Fruit fly (Drosophila melanogaster) whole organism, embryonic: ENCODE measurements around the gene CG4404.
A peak's percentile ranks its signal among the peaks of the same experiment; 100 is the strongest.

ENCODE experiments used
- CG10321 ChIP-seq: fragments of 200-800 bp; sonication (Bioruptor generic); IDR thresholded peaks from 2 replicates; pipeline ENCODE4 v1.3.6; 2022; ENCODE audit warnings: missing biosample characterization, missing genetic modification characterization
- CG13123 ChIP-seq: fragments of 200-800 bp; sonication (Bioruptor generic); optimal IDR thresholded peaks from 2 replicates; lab custom pipeline; 2016; ENCODE audit warnings: missing biosample characterization, missing genetic modification characterization
- CG14014 ChIP-seq: fragments of 200-800 bp; sonication (Bioruptor generic); IDR thresholded peaks from 2 replicates; pipeline ENCODE4 v1.3.6; 2022; ENCODE audit warnings: missing biosample characterization, missing genetic modification characterization
- CG15073 ChIP-seq: fragments of 200-800 bp; sonication (Bioruptor generic); optimal IDR thresholded peaks from 2 replicates; lab custom pipeline; 2016; ENCODE audit warnings: missing biosample characterization, missing genetic modification characterization
- CG15269 ChIP-seq: fragments of 200-800 bp; sonication (Bioruptor generic); optimal IDR thresholded peaks from 2 replicates; lab custom pipeline; 2018; ENCODE audit warnings: missing biosample characterization, mild to moderate bottlenecking, missing genetic modification characterization, moderate library complexity
- CG1602 ChIP-seq: fragments of 200-800 bp; sonication (Bioruptor generic); optimal IDR thresholded peaks from 3 replicates; lab custom pipeline; 2016; ENCODE audit warnings: missing biosample characterization, missing genetic modification characterization
- CG17359 ChIP-seq: fragments of 200-800 bp; sonication (Bioruptor generic); optimal IDR thresholded peaks from 3 replicates; lab custom pipeline; 2018; ENCODE audit warnings: missing biosample characterization, mild to moderate bottlenecking, missing genetic modification characterization, moderate library complexity
- CG17802 ChIP-seq: fragments of 200-800 bp; sonication (Bioruptor generic); optimal IDR thresholded peaks from 2 replicates; lab custom pipeline; 2018; ENCODE audit warnings: missing biosample characterization, mild to moderate bottlenecking, missing genetic modification characterization, moderate library complexity
- CG17829 ChIP-seq: fragments of 200-800 bp; optimal IDR thresholded peaks from 2 replicates; lab custom pipeline; 2019; ENCODE audit warnings: missing biosample characterization, mild to moderate bottlenecking, missing genetic modification characterization, moderate library complexity
- CG18262 ChIP-seq: fragments of 200-800 bp; optimal IDR thresholded peaks from 3 replicates; lab custom pipeline; 2019; ENCODE audit warnings: missing biosample characterization, mild to moderate bottlenecking, missing genetic modification characterization, moderate library complexity
- CG18764 ChIP-seq: fragments of 200-800 bp; sonication (Bioruptor generic); optimal IDR thresholded peaks from 3 replicates; lab custom pipeline; 2016; ENCODE audit warnings: missing biosample characterization, missing genetic modification characterization
- CG2678 ChIP-seq: fragments of 200-800 bp; sonication (Bioruptor generic); optimal IDR thresholded peaks from 3 replicates; lab custom pipeline; 2019; ENCODE audit warnings: missing biosample characterization, mild to moderate bottlenecking, missing genetic modification characterization, moderate library complexity
- CG3065 ChIP-seq: fragments of 200-800 bp; sonication (Bioruptor generic); optimal IDR thresholded peaks from 2 replicates; lab custom pipeline; 2016; ENCODE audit warnings: missing biosample characterization, missing genetic modification characterization
- CG3163 ChIP-seq: fragments of 200-800 bp; sonication (Bioruptor generic); optimal IDR thresholded peaks from 3 replicates; lab custom pipeline; 2016; ENCODE audit warnings: missing biosample characterization, missing genetic modification characterization
- CG4617 ChIP-seq: fragments of 200-800 bp; sonication (Bioruptor generic); optimal IDR thresholded peaks from 3 replicates; lab custom pipeline; 2016; ENCODE audit warnings: missing biosample characterization, missing genetic modification characterization, borderline replicate concordance
- CG4730 ChIP-seq: fragments of 200-800 bp; sonication (Bioruptor generic); IDR thresholded peaks from 2 replicates; pipeline ENCODE4 v1.3.6; 2022; ENCODE audit warnings: missing biosample characterization, missing genetic modification characterization
- CG5245 ChIP-seq: fragments of 200-800 bp; sonication (Bioruptor generic); optimal IDR thresholded peaks from 3 replicates; lab custom pipeline; 2016; ENCODE audit warnings: missing biosample characterization, missing genetic modification characterization
- CG6175 ChIP-seq: fragments of 200-800 bp; sonication (Bioruptor generic); IDR thresholded peaks from 3 replicates; pipeline ENCODE4 v1.3.6; 2022; ENCODE audit warnings: missing biosample characterization, missing genetic modification characterization
- CG6683 ChIP-seq: fragments of 200-800 bp; sonication (Bioruptor generic); optimal IDR thresholded peaks from 2 replicates; lab custom pipeline; 2017; ENCODE audit warnings: missing biosample characterization, mild to moderate bottlenecking, missing genetic modification characterization, missing genetic modification reagents
- CG7271 ChIP-seq: fragments of 200-800 bp; sonication (Bioruptor generic); optimal IDR thresholded peaks from 2 replicates; lab custom pipeline; 2018; ENCODE audit warnings: missing biosample characterization, mild to moderate bottlenecking, missing genetic modification characterization, moderate library complexity
- CrebB ChIP-seq: fragments of 200-800 bp; sonication (Bioruptor generic); optimal IDR thresholded peaks from 3 replicates; lab custom pipeline; 2018; ENCODE audit warnings: missing biosample characterization, mild to moderate bottlenecking, missing genetic modification characterization
- Dp ChIP-seq: fragments of 200-800 bp; sonication (Bioruptor generic); optimal IDR thresholded peaks from 2 replicates; lab custom pipeline; 2018; ENCODE audit warnings: missing biosample characterization, mild to moderate bottlenecking, missing genetic modification characterization, moderate library complexity
- Dref ChIP-seq: fragments of 200-800 bp; sonication (Bioruptor generic); IDR thresholded peaks from 2 replicates; pipeline ENCODE4 v1.3.6; 2022; ENCODE audit warnings: missing biosample characterization, missing genetic modification characterization
- E2f2 ChIP-seq: fragments of 200-800 bp; sonication (Bioruptor generic); IDR thresholded peaks from 2 replicates; pipeline ENCODE4 v1.3.6; 2022; ENCODE audit warnings: missing biosample characterization, missing genetic modification characterization
- Lhr ChIP-seq: fragments of 200-800 bp; sonication (Bioruptor generic); optimal IDR thresholded peaks from 3 replicates; lab custom pipeline; 2017; ENCODE audit warnings: mild to moderate bottlenecking, missing biosample characterization, missing genetic modification reagents, missing genetic modification characterization
- Mad ChIP-seq: fragments of 200-800 bp; sonication (Bioruptor generic); optimal IDR thresholded peaks from 2 replicates; lab custom pipeline; 2016; ENCODE audit warnings: missing biosample characterization, missing genetic modification characterization
- NC2β ChIP-seq: fragments of 200-800 bp; sonication (Bioruptor generic); optimal IDR thresholded peaks from 2 replicates; lab custom pipeline; 2016; ENCODE audit warnings: missing biosample characterization, missing genetic modification characterization
- Scr ChIP-seq: fragments of 200-800 bp; sonication (Bioruptor generic); IDR thresholded peaks from 2 replicates; pipeline ENCODE4 v1.3.6; 2022; ENCODE audit warnings: missing biosample characterization, missing genetic modification characterization; ENCODE audit not compliant: partially characterized antibody
- Stat92E ChIP-seq, 3 experiments: fragments of >200 bp in 2 of 3; fragments of 200-800 bp in 1 of 3; sonication (Bioruptor generic) in 1 of 3; optimal IDR thresholded peaks; 2 replicates each; lab custom pipeline; 2017 to 2019; ENCODE audit warnings: missing biosample characterization in 3 of 3, missing genetic modification characterization in 3 of 3, mild to moderate bottlenecking in 1 of 3, moderate library complexity in 1 of 3
- YL-1 ChIP-seq: fragments of 200-800 bp; sonication (Bioruptor generic); optimal IDR thresholded peaks from 3 replicates; lab custom pipeline; 2017; ENCODE audit warnings: missing biosample characterization, mild to moderate bottlenecking, missing genetic modification characterization
- ab ChIP-seq: fragments of 200-800 bp; sonication (Bioruptor generic); optimal IDR thresholded peaks from 2 replicates; lab custom pipeline; 2016; ENCODE audit warnings: missing biosample characterization, missing genetic modification characterization
- az2 ChIP-seq: fragments of 200-800 bp; sonication (Bioruptor generic); optimal IDR thresholded peaks from 3 replicates; lab custom pipeline; 2016; ENCODE audit warnings: missing biosample characterization, missing genetic modification characterization
- br ChIP-seq: fragments of >200 bp; optimal IDR thresholded peaks from 2 replicates; lab custom pipeline; 2017
- crol ChIP-seq: fragments of 200-800 bp; sonication (Bioruptor generic); IDR thresholded peaks from 2 replicates; pipeline ENCODE4 v1.3.6; 2022; ENCODE audit warnings: missing biosample characterization, missing genetic modification characterization
- cwo ChIP-seq: fragments of 200-800 bp; sonication (Bioruptor generic); optimal IDR thresholded peaks from 3 replicates; lab custom pipeline; 2017; ENCODE audit warnings: missing biosample characterization, missing genetic modification characterization, mild to moderate bottlenecking, moderate library complexity, missing genetic modification reagents
- danr ChIP-seq: fragments of 200-800 bp; sonication (Bioruptor generic); IDR thresholded peaks from 2 replicates; pipeline ENCODE4 v1.3.6; 2022; ENCODE audit warnings: missing biosample characterization, missing genetic modification characterization
- gsb ChIP-seq: fragments of 200-800 bp; sonication (Bioruptor generic); IDR thresholded peaks from 2 replicates; pipeline ENCODE4 v1.3.6; 2022; ENCODE audit warnings: missing biosample characterization, missing genetic modification characterization
- hb ChIP-seq: fragments of 200-800 bp; sonication (Bioruptor generic); IDR thresholded peaks from 3 replicates; pipeline ENCODE4 v1.3.6; 2022; ENCODE audit warnings: missing biosample characterization, missing genetic modification characterization; ENCODE audit not compliant: partially characterized antibody
- her ChIP-seq: fragments of 200-800 bp; sonication (Bioruptor generic); optimal IDR thresholded peaks from 2 replicates; lab custom pipeline; 2016; ENCODE audit warnings: missing biosample characterization, missing genetic modification characterization
- mld ChIP-seq: fragments of 200-800 bp; sonication (Bioruptor generic); IDR thresholded peaks from 3 replicates; pipeline ENCODE4 v1.3.6; 2022; ENCODE audit warnings: missing biosample characterization, missing genetic modification characterization; ENCODE audit not compliant: partially characterized antibody
- nerfin-2 ChIP-seq: fragments of 200-800 bp; sonication (Bioruptor generic); IDR thresholded peaks from 2 replicates; pipeline ENCODE4 v1.3.6; 2022; ENCODE audit warnings: missing biosample characterization, missing genetic modification characterization; ENCODE audit not compliant: partially characterized antibody
- onecut ChIP-seq: fragments of 200-800 bp; sonication (Bioruptor generic); IDR thresholded peaks from 2 replicates; pipeline ENCODE4 v1.3.6; 2022; ENCODE audit warnings: missing biosample characterization, missing genetic modification characterization
- pzg ChIP-seq: fragments of 200-800 bp; sonication (Bioruptor generic); optimal IDR thresholded peaks from 3 replicates; lab custom pipeline; 2018; ENCODE audit warnings: missing biosample characterization, mild to moderate bottlenecking, missing genetic modification characterization, moderate library complexity
- ro ChIP-seq: fragments of 200-800 bp; sonication (Bioruptor generic); IDR thresholded peaks from 2 replicates; pipeline ENCODE4 v1.3.6; 2022; ENCODE audit warnings: missing biosample characterization, missing genetic modification characterization
- salm ChIP-seq: fragments of 200-800 bp; sonication (Bioruptor generic); optimal IDR thresholded peaks from 2 replicates; lab custom pipeline; 2018; ENCODE audit warnings: missing biosample characterization, mild to moderate bottlenecking, missing genetic modification characterization
- seq ChIP-seq: fragments of 200-800 bp; sonication (Bioruptor generic); IDR thresholded peaks from 2 replicates; pipeline ENCODE4 v1.3.6; 2022; ENCODE audit warnings: missing biosample characterization, missing genetic modification characterization
- slbo ChIP-seq: fragments of 200-800 bp; sonication (Bioruptor generic); IDR thresholded peaks from 2 replicates; pipeline ENCODE4 v1.3.6; 2022; ENCODE audit warnings: missing biosample characterization, missing genetic modification characterization
- ttk ChIP-seq: fragments of 200-800 bp; sonication (Bioruptor generic); IDR thresholded peaks from 2 replicates; pipeline ENCODE4 v2.1.2; 2022; ENCODE audit warnings: missing biosample characterization, missing genetic modification characterization
- unc-4 ChIP-seq: fragments of 200-800 bp; sonication (Bioruptor generic); IDR thresholded peaks from 2 replicates; pipeline ENCODE4 v1.3.6; 2022; ENCODE audit warnings: missing biosample characterization, missing genetic modification characterization; ENCODE audit not compliant: partially characterized antibody
- zen ChIP-seq: fragments of 200-800 bp; sonication (Bioruptor generic); optimal IDR thresholded peaks from 3 replicates; lab custom pipeline; 2018; ENCODE audit warnings: missing biosample characterization, mild to moderate bottlenecking, missing genetic modification characterization, moderate library complexity
- zfh1 ChIP-seq: fragments of 200-800 bp; sonication (Bioruptor generic); IDR thresholded peaks from 3 replicates; pipeline ENCODE4 v1.3.6; 2022; ENCODE audit warnings: missing biosample characterization, missing genetic modification characterization

The CG4404 gene

DNA sequence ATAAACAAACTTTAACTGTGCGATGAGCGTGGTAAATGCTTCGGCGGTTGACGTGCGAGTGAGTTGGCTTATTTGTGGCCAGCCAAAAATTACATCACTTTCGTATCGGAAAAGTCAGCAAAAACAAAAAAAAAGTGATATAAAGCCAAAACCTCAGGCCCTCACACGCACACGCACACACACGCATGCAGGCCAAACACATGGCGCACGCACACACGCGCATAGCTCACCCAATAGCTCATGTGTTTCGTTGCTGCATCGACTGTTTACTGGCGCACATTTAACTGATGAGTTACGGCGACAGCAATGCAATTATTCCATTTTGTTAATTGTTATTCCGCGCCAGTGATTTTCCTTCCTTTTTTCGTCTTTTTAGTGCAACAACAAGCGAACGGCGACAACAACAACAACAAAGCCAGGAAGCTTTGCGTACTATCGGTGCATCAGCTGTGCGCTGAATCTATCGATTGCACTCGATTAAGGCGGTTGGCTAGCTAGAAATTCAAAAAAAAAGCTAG lies 2.7 kb downstream of the CG4404 start, which contains the start of gene Flad1 (continued):
- no peak for TF ChIP-seq CG13123
- TF ChIP-seq ro (GFP tag; lab: Robert Waterston, UW), result no peak
- TF ChIP-seq her (GFP tag; lab: Kevin White, UChicago), result no peak
- TF ChIP-seq zen, result no peak
- TF ChIP-seq Mad (GFP tag; lab: Kevin White, UChicago), result no peak
- peak; percentile 73 for TF ChIP-seq Dref
- TF ChIP-seq CG15269, result no peak
- TF ChIP-seq br (lab: Kevin White, UChicago), result no peak
- TF ChIP-seq CG18262, result no peak
- TF ChIP-seq CG6175 (GFP tag; lab: Robert Waterston, UW), result no peak
- no peak for TF ChIP-seq Lhr (GFP tag; lab: Kevin White, UChicago)
- 0 out of 3 replicates have a peak, but pooled peaks have one; percentile 59 for TF ChIP-seq hb (GFP tag; lab: Robert Waterston, UW)
- TF ChIP-seq E2f2 (GFP tag; lab: Robert Waterston, UW), result peak; percentile 86
- TF ChIP-seq CG17359 (tag; lab: Kevin White, UChicago), result no peak
- TF ChIP-seq mld (GFP tag; lab: Robert Waterston, UW), result peak; percentile 37; the same call in 1 of the 3 replicates
- no peak for TF ChIP-seq CG1602 (GFP tag; lab: Kevin White, UChicago)
- TF ChIP-seq unc-4 (GFP tag; lab: Robert Waterston, UW), result peak; percentile 70; the same call in 1 of the 2 replicates
- TF ChIP-seq zfh1 (GFP tag; lab: Robert Waterston, UW), result no peak
- TF ChIP-seq CG18764, result no peak
- TF ChIP-seq CG17802 (tag; lab: Kevin White, UChicago), result no peak
- TF ChIP-seq YL-1 (GFP tag; lab: Kevin White, UChicago), result peak; percentile 72
- TF ChIP-seq Scr (GFP tag; lab: Robert Waterston, UW), result peak; percentile 65
- no peak for TF ChIP-seq danr
- TF ChIP-seq ab, result no peak
- TF ChIP-seq onecut (GFP tag; lab: Robert Waterston, UW), result no peak
- no peak for TF ChIP-seq CG15073 (GFP tag; lab: Kevin White, UChicago)
- peak; percentile 41 for TF ChIP-seq pzg (GFP tag; lab: Kevin White, UChicago)
- no peak for TF ChIP-seq slbo (GFP tag; lab: Robert Waterston, UW)
- no peak for TF ChIP-seq CrebB (tag; lab: Kevin White, UChicago)
- TF ChIP-seq CG4730 (GFP tag; lab: Robert Waterston, UW), result no peak
- no peak for TF ChIP-seq CG3163 (GFP tag; lab: Kevin White, UChicago)
- peak; percentile 80 for TF ChIP-seq Dp
- TF ChIP-seq salm (tag; lab: Kevin White, UChicago), result peak; percentile 4
- no peak for TF ChIP-seq CG7271 (tag; lab: Kevin White, UChicago)
- TF ChIP-seq crol, result no peak
- TF ChIP-seq ttk (GFP tag; lab: Robert Waterston, UW), result no peak
- no peak for TF ChIP-seq az2
- peak; percentile 25 for TF ChIP-seq CG4617 (GFP tag; lab: Kevin White, UChicago)
- no peak for TF ChIP-seq CG14014
- peak; percentile 31; the same call in 1 of the 2 replicates for TF ChIP-seq nerfin-2 (GFP tag; lab: Robert Waterston, UW)
- no peak for TF ChIP-seq CG2678
- TF ChIP-seq gsb (GFP tag; lab: Robert Waterston, UW), result no peak
- TF ChIP-seq CG3065 (GFP tag; lab: Kevin White, UChicago), result no peak
- TF ChIP-seq seq (GFP tag; lab: Robert Waterston, UW), result no peak
- TF ChIP-seq Stat92E (GFP tag; optimal IDR thresholded peaks at IDR 0.05; lab: Kevin White, UChicago), result no peak
- no peak for TF ChIP-seq CG17829 (tag; lab: Kevin White, UChicago)
- TF ChIP-seq CG6683 (GFP tag; lab: Kevin White, UChicago), result no peak
- TF ChIP-seq cwo (GFP tag; lab: Kevin White, UChicago), result no peak
- no peak for TF ChIP-seq CG10321 (GFP tag; lab: Robert Waterston, UW)
- no peak for TF ChIP-seq NC2β (GFP tag; lab: Kevin White, UChicago)
- TF ChIP-seq CG5245 (GFP tag; lab: Kevin White, UChicago), result no peak
